Worm (Caenorhabditis elegans) whole organism, L1 larva: Measurements from ENCODE around the gene ztf-7.

Experiments
- C34B4.2 ChIP-seq: sonication (generic microtip); optimal IDR thresholded peaks from 2 replicates; lab custom pipeline; 2017; ENCODE audit warnings: mild to moderate bottlenecking, missing genetic modification characterization, missing compliant biosample characterization
- aly-2 ChIP-seq: fragments of 150-350 bp; optimal IDR thresholded peaks from 2 replicates; lab custom pipeline; 2014; ENCODE audit warnings: missing biosample characterization, missing genetic modification characterization
- blmp-1 ChIP-seq: fragments of 150-350 bp; optimal IDR thresholded peaks from 2 replicates; lab custom pipeline; 2014; ENCODE audit warnings: missing biosample characterization, missing genetic modification characterization
- ceh-90 ChIP-seq: sonication (generic microtip); optimal IDR thresholded peaks from 2 replicates; lab custom pipeline; 2016; ENCODE audit warnings: missing genetic modification characterization, missing compliant biosample characterization
- dpl-1 ChIP-seq, 3 experiments: fragments of 150-350 bp in 2 of 3; sonication (generic microtip) in 1 of 3; optimal IDR thresholded peaks; 2 replicates each; lab custom pipeline; 2014 to 2017; ENCODE audit warnings: missing biosample characterization in 3 of 3, missing genetic modification characterization in 3 of 3, missing genetic modification reagents in 3 of 3
- efl-3 ChIP-seq: fragments of 200-800 bp; sonication (Bioruptor generic); optimal IDR thresholded peaks from 2 replicates; lab custom pipeline; 2018; ENCODE audit warnings: mild to moderate bottlenecking, missing genetic modification characterization, missing compliant biosample characterization
- egl-27 ChIP-seq, 2 experiments: fragments of 150-350 bp in 1 of 2; sonication (generic microtip); optimal IDR thresholded peaks; 3 replicates each; lab custom pipeline; 2017 to 2018; ENCODE audit warnings: missing biosample characterization in 2 of 2, missing genetic modification characterization in 2 of 2, missing genetic modification reagents in 2 of 2
- hlh-17 ChIP-seq: fragments of 200-800 bp; sonication (Bioruptor generic); optimal IDR thresholded peaks from 2 replicates; lab custom pipeline; 2018; ENCODE audit warnings: missing genetic modification characterization, mild to moderate bottlenecking, missing compliant biosample characterization, moderate library complexity, borderline replicate concordance
- jun-1 ChIP-seq: fragments of 150-350 bp; optimal IDR thresholded peaks from 2 replicates; lab custom pipeline; 2014; ENCODE audit warnings: missing biosample characterization, missing genetic modification reagents, missing genetic modification characterization
- lin-13 ChIP-seq: fragments of 150-350 bp; optimal IDR thresholded peaks from 2 replicates; lab custom pipeline; 2014; ENCODE audit warnings: missing biosample characterization, missing genetic modification reagents, missing genetic modification characterization
- lin-15B ChIP-seq: fragments of 150-350 bp; sonication (generic microtip); optimal IDR thresholded peaks from 3 replicates; lab custom pipeline; 2014; ENCODE audit warnings: missing biosample characterization, missing genetic modification characterization
- lir-3 ChIP-seq: sonication (generic microtip); optimal IDR thresholded peaks from 2 replicates; lab custom pipeline; 2016; ENCODE audit warnings: mild to moderate bottlenecking, missing genetic modification characterization, moderate library complexity, missing compliant biosample characterization; ENCODE audit not compliant: poor library complexity
- mdl-1 ChIP-seq, 2 experiments: fragments of 150-350 bp; optimal IDR thresholded peaks; 2 replicates each; lab custom pipeline; 2014 to 2017; ENCODE audit warnings: missing biosample characterization in 2 of 2, missing genetic modification characterization in 2 of 2, inconsistent platforms in 1 of 2
- mef-2 ChIP-seq: fragments of 150-350 bp; optimal IDR thresholded peaks from 2 replicates; lab custom pipeline; 2014; ENCODE audit warnings: missing biosample characterization, missing genetic modification characterization
- nhr-11 ChIP-seq: fragments of 150-350 bp; optimal IDR thresholded peaks from 2 replicates; lab custom pipeline; 2014; ENCODE audit warnings: missing biosample characterization, missing genetic modification characterization
- nhr-12 ChIP-seq: sonication (generic microtip); optimal IDR thresholded peaks from 2 replicates; lab custom pipeline; 2017; ENCODE audit warnings: missing biosample characterization, missing genetic modification characterization
- nhr-19 ChIP-seq: fragments of 200-800 bp; sonication (Bioruptor generic); conservative IDR thresholded peaks from 2 replicates; pipeline ENCODE4 v1.3.6; 2022; ENCODE audit warnings: missing genetic modification characterization, missing compliant biosample characterization
- nhr-20 ChIP-seq: sonication (generic microtip); optimal IDR thresholded peaks from 2 replicates; lab custom pipeline; 2016; ENCODE audit warnings: mild to moderate bottlenecking, missing genetic modification characterization, missing compliant biosample characterization
- nhr-47 ChIP-seq: sonication (generic microtip); optimal IDR thresholded peaks from 2 replicates; lab custom pipeline; 2016; ENCODE audit warnings: mild to moderate bottlenecking, missing genetic modification characterization, moderate library complexity, missing compliant biosample characterization
- nhr-76 ChIP-seq: sonication (generic microtip); optimal IDR thresholded peaks from 2 replicates; lab custom pipeline; 2017; ENCODE audit warnings: missing biosample characterization, missing genetic modification characterization
- nhr-84 ChIP-seq: sonication (generic microtip); optimal IDR thresholded peaks from 2 replicates; lab custom pipeline; 2017; ENCODE audit warnings: missing biosample characterization, missing genetic modification characterization
- nhr-85 ChIP-seq: sonication (generic microtip); peaks from one replicate; lab custom pipeline; 2016; ENCODE audit warnings: missing genetic modification characterization, inconsistent platforms, missing compliant biosample characterization
- pax-3 ChIP-seq: fragments of 200-800 bp; sonication (Bioruptor generic); optimal IDR thresholded peaks from 2 replicates; lab custom pipeline; 2018; ENCODE audit warnings: mild to moderate bottlenecking, missing genetic modification characterization, moderate library complexity, missing compliant biosample characterization
- pqm-1 ChIP-seq: sonication (generic microtip); optimal IDR thresholded peaks from 3 replicates; lab custom pipeline; 2017; ENCODE audit warnings: missing biosample characterization, missing genetic modification characterization
- sptf-1 ChIP-seq: fragments of 150-350 bp; optimal IDR thresholded peaks from 2 replicates; lab custom pipeline; 2014; ENCODE audit warnings: missing biosample characterization, missing genetic modification characterization
- swsn-7 ChIP-seq: sonication (generic microtip); optimal IDR thresholded peaks from 2 replicates; lab custom pipeline; 2016; ENCODE audit warnings: missing genetic modification characterization, missing compliant biosample characterization
- tlp-1 ChIP-seq: fragments of 150-350 bp; optimal IDR thresholded peaks from 2 replicates; lab custom pipeline; 2014; ENCODE audit warnings: missing biosample characterization, missing genetic modification characterization
- unc-130 ChIP-seq: fragments of 150-350 bp; optimal IDR thresholded peaks from 2 replicates; lab custom pipeline; 2017; ENCODE audit warnings: missing biosample characterization, missing genetic modification characterization, inconsistent platforms
- unc-30 ChIP-seq: sonication (generic microtip); optimal IDR thresholded peaks from 2 replicates; lab custom pipeline; 2017; ENCODE audit warnings: missing biosample characterization, missing genetic modification characterization
- unc-62 ChIP-seq: fragments of 150-350 bp; optimal IDR thresholded peaks from 2 replicates; lab custom pipeline; 2014; ENCODE audit warnings: missing biosample characterization, missing genetic modification reagents, missing genetic modification characterization
- unc-86 ChIP-seq: sonication (generic microtip); optimal IDR thresholded peaks from 2 replicates; lab custom pipeline; 2016; ENCODE audit warnings: missing genetic modification characterization, missing compliant biosample characterization
- zip-4 ChIP-seq: fragments of 200-800 bp; sonication (Bioruptor generic); optimal IDR thresholded peaks from 2 replicates; lab custom pipeline; 2018; ENCODE audit warnings: mild to moderate bottlenecking, missing genetic modification characterization, moderate library complexity, missing compliant biosample characterization
- ztf-11 ChIP-seq, 2 experiments: sonication (generic microtip); optimal IDR thresholded peaks; 2 replicates each; lab custom pipeline; 2016 to 2017; ENCODE audit warnings: missing genetic modification characterization in 2 of 2, missing biosample characterization in 1 of 2, missing compliant biosample characterization in 1 of 2
- ztf-4 ChIP-seq: fragments of 150-350 bp; optimal IDR thresholded peaks from 2 replicates; lab custom pipeline; 2014; ENCODE audit warnings: missing biosample characterization, missing genetic modification characterization

Gene ztf-7

DNA sequence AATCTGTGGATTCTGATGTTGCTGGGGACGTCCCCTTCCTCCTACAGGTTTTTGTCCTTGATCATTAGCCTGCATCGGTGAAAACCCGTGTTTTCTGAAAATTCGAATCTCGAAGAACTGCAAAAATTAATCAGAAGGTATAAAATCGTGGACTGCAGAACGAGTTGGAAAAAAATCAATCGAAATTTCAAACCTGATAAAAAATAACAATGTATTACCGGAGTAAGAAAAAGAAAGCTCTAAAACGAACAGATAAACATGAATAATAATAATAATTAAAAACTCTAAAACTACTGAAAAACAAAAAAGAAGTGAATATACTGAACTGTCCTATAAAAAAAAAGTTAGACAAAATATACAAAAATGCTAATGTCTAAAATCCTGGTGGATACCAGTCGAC, 6.5 kb downstream of the ztf-7 start, which contains the start of gene F46B6.5:
Gene F46B6.5 (minus strand): TSS at position 101 of the 400 bp plus-strand sequence.
- TF ChIP-seq zip-4 (GFP tag; lab: Kevin White, UChicago) (no peak), nhr-84 (no peak), ztf-11 (tag; optimal IDR thresholded peaks at IDR 0.05; lab: Kevin White, UChicago) (no peak), ztf-4 (tag; lab: Kevin White, UChicago) (no peak), egl-27 (tag; optimal IDR thresholded peaks at IDR 0.05; lab: Kevin White, UChicago) (no peak)

DNA sequence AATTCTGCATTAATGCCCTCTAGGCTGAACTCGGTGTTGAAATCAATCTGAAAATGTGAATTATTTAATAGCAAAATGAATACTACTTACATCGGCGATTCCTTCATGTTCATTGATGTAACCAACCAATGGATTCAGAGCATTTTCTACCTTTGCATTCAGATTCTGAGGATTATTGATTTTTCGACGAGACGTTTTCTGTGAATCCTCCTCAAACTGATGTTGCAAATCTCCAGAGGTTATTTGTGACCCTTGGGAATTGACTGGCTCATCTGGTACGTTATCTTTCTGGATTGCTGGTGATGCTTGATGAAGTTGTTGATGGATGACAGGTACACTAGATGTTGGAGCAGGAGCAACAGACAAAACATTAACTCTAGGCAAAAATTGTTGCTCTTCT, 7.5 kb downstream of the ztf-7 start:
- TF ChIP-seq unc-86 (tag; lab: Kevin White, UChicago) = no peak
- no peak for TF ChIP-seq nhr-47 (tag; lab: Kevin White, UChicago)
- no peak for TF ChIP-seq dpl-1 (GFP tag; optimal IDR thresholded peaks at IDR 0.05; lab: Kevin White, UChicago)
- no peak for TF ChIP-seq unc-62 (GFP tag; lab: Kevin White, UChicago)
- TF ChIP-seq ceh-90 (tag; lab: Kevin White, UChicago) = no peak
- TF ChIP-seq tlp-1 (tag; lab: Kevin White, UChicago) = no peak
- TF ChIP-seq aly-2 (tag; lab: Kevin White, UChicago) = no peak
- no peak for TF ChIP-seq nhr-20 (tag; lab: Kevin White, UChicago)
- no peak for TF ChIP-seq nhr-12 (tag; lab: Kevin White, UChicago)
- TF ChIP-seq efl-3 (GFP tag; lab: Kevin White, UChicago) = no peak
- TF ChIP-seq nhr-11 (tag; lab: Kevin White, UChicago) = no peak
- TF ChIP-seq jun-1 (tag; lab: Kevin White, UChicago) = no peak
- TF ChIP-seq nhr-19 (GFP tag; lab: Robert Waterston, UW) = no peak
- no peak for TF ChIP-seq C34B4.2 (tag; lab: Kevin White, UChicago)
- TF ChIP-seq lir-3 = no peak
- no peak for TF ChIP-seq lin-13 (GFP tag; lab: Kevin White, UChicago)
- no peak for TF ChIP-seq mef-2 (tag; lab: Kevin White, UChicago)
- TF ChIP-seq pqm-1 (tag; lab: Kevin White, UChicago) = no peak
- TF ChIP-seq, all 84 proteins: peak for 0

DNA sequence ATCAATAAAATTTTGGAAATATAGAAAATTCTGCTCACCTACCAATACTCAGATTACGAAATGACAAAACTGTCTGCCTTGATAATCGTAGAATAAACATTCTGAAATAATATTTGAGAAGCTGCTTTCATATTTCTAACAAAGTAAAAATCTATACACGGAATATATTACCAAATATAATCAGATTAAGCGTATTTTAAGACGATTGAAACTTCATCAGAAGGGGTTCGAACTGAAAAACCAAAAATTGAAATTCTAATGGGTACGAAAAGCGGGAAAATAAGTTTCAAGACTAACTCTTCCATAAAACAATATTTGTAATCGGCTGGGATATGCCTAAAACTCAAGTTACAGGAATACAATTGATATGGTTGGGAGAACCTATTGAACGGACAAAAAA, 10.1 kb downstream of the ztf-7 start, which contains the start of gene F46B6.4:
Gene F46B6.4 (minus strand): TSS at position 101 of the 400 bp plus-strand sequence.
- no peak for TF ChIP-seq sptf-1 (tag; lab: Kevin White, UChicago)
- no peak for TF ChIP-seq nhr-84
- TF ChIP-seq unc-30 (tag; lab: Kevin White, UChicago) = no peak
- no peak for TF ChIP-seq nhr-19 (GFP tag; lab: Robert Waterston, UW)
- TF ChIP-seq pqm-1 (tag; lab: Kevin White, UChicago) = no peak
- TF ChIP-seq mdl-1 (tag; optimal IDR thresholded peaks at IDR 0.05; lab: Kevin White, UChicago) = no peak
- no peak for TF ChIP-seq pax-3 (tag; lab: Kevin White, UChicago)
- TF ChIP-seq blmp-1 (tag; lab: Kevin White, UChicago) = no peak
- no peak for TF ChIP-seq zip-4 (GFP tag; lab: Kevin White, UChicago)
- TF ChIP-seq nhr-76 (tag; lab: Kevin White, UChicago) = no peak
- no peak for TF ChIP-seq nhr-47 (tag; lab: Kevin White, UChicago)
- no peak for TF ChIP-seq nhr-11 (tag; lab: Kevin White, UChicago)
- no peak for TF ChIP-seq lin-15B
- no peak for TF ChIP-seq hlh-17 (GFP tag; lab: Kevin White, UChicago)
- TF ChIP-seq swsn-7 (tag; lab: Kevin White, UChicago) = no peak
- TF ChIP-seq ztf-4 (tag; lab: Kevin White, UChicago) = no peak
- TF ChIP-seq efl-3 (GFP tag; lab: Kevin White, UChicago) = no peak
- TF ChIP-seq unc-130 (tag; lab: Kevin White, UChicago) = no peak
- TF ChIP-seq, all 84 proteins: peak for 0

DNA sequence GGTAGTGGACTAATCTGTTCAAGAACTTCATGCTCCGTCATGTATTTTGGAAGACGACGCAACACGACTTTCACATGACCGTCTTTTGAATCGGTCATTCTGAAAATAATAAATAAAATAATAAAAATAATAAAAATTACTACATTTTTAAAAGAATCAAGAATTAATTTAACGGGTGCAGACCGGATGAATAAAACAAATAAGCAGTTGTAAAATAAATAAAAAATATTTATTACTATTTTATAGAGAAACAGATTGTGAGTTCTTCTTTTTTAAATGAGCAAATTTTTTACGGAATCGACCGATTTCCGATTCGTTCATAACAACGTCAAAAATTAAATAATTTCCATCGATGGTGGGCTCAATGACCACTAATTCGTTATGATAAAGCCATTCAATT, 11.9 kb downstream of the ztf-7 start, which contains the start of gene smg-4:
Gene smg-4 (minus strand): TSS at position 101 of the 400 bp plus-strand sequence.
- TF ChIP-seq nhr-76 (tag; lab: Kevin White, UChicago) (no peak), nhr-85 (no peak)
